Fruit fly (Drosophila melanogaster) whole organism, embryonic: ENCODE data around the gene Mbs.
A peak's percentile ranks its signal among the peaks of the same experiment; 100 is the strongest.

Experiments
- Atf6 ChIP-seq: fragments of 200-800 bp; sonication (Bioruptor generic); IDR thresholded peaks from 2 replicates; pipeline ENCODE4 v1.3.6; 2022; ENCODE audit warnings: missing biosample characterization, missing genetic modification characterization
- B-H2 ChIP-seq: fragments of 200-800 bp; sonication (Bioruptor generic); optimal IDR thresholded peaks from 2 replicates; lab custom pipeline; 2018; ENCODE audit warnings: missing biosample characterization, mild to moderate bottlenecking, missing genetic modification characterization
- BtbVII ChIP-seq: fragments of 200-800 bp; sonication (Bioruptor generic); optimal IDR thresholded peaks from 3 replicates; lab custom pipeline; 2017; ENCODE audit warnings: missing biosample characterization, mild to moderate bottlenecking, missing genetic modification characterization
- CG10959 ChIP-seq: fragments of 200-800 bp; sonication (Bioruptor generic); IDR thresholded peaks from 2 replicates; pipeline ENCODE4 v1.3.6; 2022; ENCODE audit warnings: missing biosample characterization, missing genetic modification characterization
- CG11696 ChIP-seq: fragments of 200-800 bp; sonication (Bioruptor generic); IDR thresholded peaks from 2 replicates; pipeline ENCODE4 v1.3.6; 2022; ENCODE audit warnings: missing biosample characterization, missing genetic modification characterization
- CG12299 ChIP-seq: fragments of 200-800 bp; sonication (Bioruptor generic); optimal IDR thresholded peaks from 2 replicates; lab custom pipeline; 2018; ENCODE audit warnings: missing biosample characterization, mild to moderate bottlenecking, missing genetic modification characterization
- CG15011 ChIP-seq: fragments of 200-800 bp; sonication (Bioruptor generic); optimal IDR thresholded peaks from 3 replicates; lab custom pipeline; 2018; ENCODE audit warnings: missing biosample characterization, mild to moderate bottlenecking, missing genetic modification characterization
- CG17186 ChIP-seq: fragments of 200-800 bp; sonication (Bioruptor generic); optimal IDR thresholded peaks from 3 replicates; lab custom pipeline; 2017; ENCODE audit warnings: missing biosample characterization, missing genetic modification reagents, missing genetic modification characterization
- CG31388 ChIP-seq: fragments of 200-800 bp; sonication (Bioruptor generic); optimal IDR thresholded peaks from 2 replicates; lab custom pipeline; 2016; ENCODE audit warnings: missing biosample characterization, missing genetic modification characterization
- CG4360 ChIP-seq: fragments of 200-800 bp; sonication (Bioruptor generic); IDR thresholded peaks from 2 replicates; pipeline ENCODE4 v1.3.6; 2022; ENCODE audit warnings: missing biosample characterization, missing genetic modification characterization
- CG6254 ChIP-seq: fragments of 200-800 bp; sonication (Bioruptor generic); optimal IDR thresholded peaks from 3 replicates; lab custom pipeline; 2017; ENCODE audit warnings: mild to moderate bottlenecking, missing biosample characterization, missing genetic modification reagents, missing genetic modification characterization
- CG7357 ChIP-seq: fragments of 200-800 bp; sonication (Bioruptor generic); IDR thresholded peaks from 3 replicates; pipeline ENCODE4 v1.3.6; 2022; ENCODE audit warnings: missing biosample characterization, missing genetic modification characterization
- CG7372 ChIP-seq: fragments of 200-800 bp; sonication (Bioruptor generic); IDR thresholded peaks from 2 replicates; pipeline ENCODE4 v1.3.6; 2022; ENCODE audit warnings: missing biosample characterization, missing genetic modification characterization
- CG7745 ChIP-seq: fragments of 200-800 bp; sonication (Bioruptor generic); optimal IDR thresholded peaks from 2 replicates; lab custom pipeline; 2018; ENCODE audit warnings: missing biosample characterization, mild to moderate bottlenecking, missing genetic modification characterization, moderate library complexity
- CG8281 ChIP-seq: fragments of 200-800 bp; sonication (Bioruptor generic); optimal IDR thresholded peaks from 2 replicates; lab custom pipeline; 2018; ENCODE audit warnings: missing biosample characterization, mild to moderate bottlenecking, missing genetic modification characterization, moderate library complexity
- CG8290 ChIP-seq, 3 experiments: fragments of 200-800 bp; sonication (Bioruptor generic); optimal IDR thresholded peaks; 2 replicates each; lab custom pipeline; 2016 to 2019; ENCODE audit warnings: missing biosample characterization in 3 of 3, missing genetic modification characterization in 3 of 3, mild to moderate bottlenecking in 2 of 3, moderate library complexity in 1 of 3
- CG8359 ChIP-seq: fragments of 200-800 bp; sonication (Bioruptor generic); optimal IDR thresholded peaks from 2 replicates; lab custom pipeline; 2017; ENCODE audit warnings: missing biosample characterization, mild to moderate bottlenecking, missing genetic modification characterization, borderline replicate concordance
- CG8388 ChIP-seq: fragments of 200-800 bp; sonication (Bioruptor generic); optimal IDR thresholded peaks from 2 replicates; lab custom pipeline; 2019; ENCODE audit warnings: missing biosample characterization, mild to moderate bottlenecking, missing genetic modification characterization, moderate library complexity
- CTCF ChIP-seq: fragments of 200-800 bp; sonication (Bioruptor generic); optimal IDR thresholded peaks from 2 replicates; lab custom pipeline; 2017; ENCODE audit warnings: missing biosample characterization, mild to moderate bottlenecking, missing genetic modification characterization, moderate library complexity
- Camta ChIP-seq: fragments of 200-800 bp; sonication (Bioruptor generic); optimal IDR thresholded peaks from 2 replicates; lab custom pipeline; 2016; ENCODE audit warnings: missing biosample characterization, missing genetic modification characterization
- HLH3B ChIP-seq: fragments of 200-800 bp; sonication (Bioruptor generic); IDR thresholded peaks from 2 replicates; pipeline ENCODE4 v1.3.6; 2022; ENCODE audit warnings: missing biosample characterization, missing genetic modification characterization
- HmgZ ChIP-seq: fragments of 200-800 bp; sonication (Bioruptor generic); optimal IDR thresholded peaks from 2 replicates; lab custom pipeline; 2018; ENCODE audit warnings: missing biosample characterization, mild to moderate bottlenecking, missing genetic modification characterization
- Hmx ChIP-seq: fragments of 200-800 bp; sonication (Bioruptor generic); optimal IDR thresholded peaks from 2 replicates; lab custom pipeline; 2016; ENCODE audit warnings: missing biosample characterization, missing genetic modification characterization
- Hr78 ChIP-seq, 2 experiments: fragments of 200-800 bp in 1 of 2; fragments of >200 bp in 1 of 2; sonication (Bioruptor generic) in 1 of 2; optimal IDR thresholded peaks; 2 replicates each; lab custom pipeline; 2017 to 2019; ENCODE audit warnings: missing biosample characterization in 2 of 2, missing genetic modification characterization in 2 of 2, mild to moderate bottlenecking in 1 of 2, moderate library complexity in 1 of 2
- Nf-YB ChIP-seq: fragments of 200-800 bp; sonication (Bioruptor generic); optimal IDR thresholded peaks from 3 replicates; lab custom pipeline; 2019; ENCODE audit warnings: missing biosample characterization, mild to moderate bottlenecking, missing genetic modification characterization, moderate library complexity
- Oaz ChIP-seq: fragments of 200-800 bp; sonication (Bioruptor generic); IDR thresholded peaks from 2 replicates; pipeline ENCODE4 v1.3.6; 2022; ENCODE audit warnings: missing biosample characterization, missing genetic modification characterization
- Six4 ChIP-seq: fragments of 200-800 bp; sonication (Bioruptor generic); optimal IDR thresholded peaks from 2 replicates; lab custom pipeline; 2016; ENCODE audit warnings: missing biosample characterization, missing genetic modification characterization
- Taf1 ChIP-seq: fragments of 200-800 bp; sonication (Bioruptor generic); IDR thresholded peaks from 2 replicates; pipeline ENCODE4 v1.3.6; 2022; ENCODE audit warnings: missing biosample characterization, missing genetic modification characterization
- ab ChIP-seq: fragments of 200-800 bp; sonication (Bioruptor generic); optimal IDR thresholded peaks from 2 replicates; lab custom pipeline; 2016; ENCODE audit warnings: missing biosample characterization, missing genetic modification characterization
- bowl ChIP-seq: fragments of 200-800 bp; sonication (Bioruptor generic); IDR thresholded peaks from 2 replicates; pipeline ENCODE4 v1.3.6; 2022; ENCODE audit warnings: missing biosample characterization, missing genetic modification characterization
- br ChIP-seq: fragments of >200 bp; optimal IDR thresholded peaks from 2 replicates; lab custom pipeline; 2017
- chm ChIP-seq: fragments of 200-800 bp; sonication (Bioruptor generic); IDR thresholded peaks from 2 replicates; pipeline ENCODE4 v1.3.6; 2022; ENCODE audit warnings: missing biosample characterization, missing genetic modification characterization
- chn ChIP-seq: fragments of 200-800 bp; sonication (Bioruptor generic); optimal IDR thresholded peaks from 2 replicates; lab custom pipeline; 2016; ENCODE audit warnings: missing biosample characterization, missing genetic modification characterization
- dpn ChIP-seq, 2 experiments: fragments of 200-800 bp; sonication (Bioruptor generic); optimal IDR thresholded peaks; 3 replicates each; lab custom pipeline; 2016; ENCODE audit warnings: missing biosample characterization in 2 of 2, missing genetic modification characterization in 2 of 2
- en ChIP-seq: fragments of 200-800 bp; sonication (Bioruptor generic); optimal IDR thresholded peaks from 2 replicates; lab custom pipeline; 2016; ENCODE audit warnings: missing biosample characterization, missing genetic modification characterization
- fd3F ChIP-seq: fragments of 200-800 bp; sonication (Bioruptor generic); optimal IDR thresholded peaks from 2 replicates; lab custom pipeline; 2018; ENCODE audit warnings: missing biosample characterization, mild to moderate bottlenecking, missing genetic modification characterization, moderate library complexity
- kni ChIP-seq: fragments of 200-800 bp; sonication (Bioruptor generic); optimal IDR thresholded peaks from 3 replicates; lab custom pipeline; 2017; ENCODE audit warnings: mild to moderate bottlenecking, missing biosample characterization, missing genetic modification reagents, missing genetic modification characterization
- lov ChIP-seq, 2 experiments: fragments of 200-800 bp in 1 of 2; fragments of >200 bp in 1 of 2; sonication (Bioruptor generic) in 1 of 2; IDR thresholded peaks in 1 of 2; optimal IDR thresholded peaks in 1 of 2; 2 replicates in 1 of 2; 3 replicates in 1 of 2; pipeline versions ENCODE4 v1.3.6 to Lab custom; 2017 to 2022; ENCODE audit warnings: missing biosample characterization in 1 of 2, missing genetic modification characterization in 1 of 2
- luna ChIP-seq: fragments of 200-800 bp; sonication (Bioruptor generic); optimal IDR thresholded peaks from 2 replicates; lab custom pipeline; 2016; ENCODE audit warnings: missing biosample characterization, missing genetic modification characterization
- nmo ChIP-seq: fragments of 200-800 bp; sonication (Bioruptor generic); optimal IDR thresholded peaks from 2 replicates; lab custom pipeline; 2018; ENCODE audit warnings: missing biosample characterization, mild to moderate bottlenecking, missing genetic modification characterization, moderate library complexity
- pros ChIP-seq: fragments of 200-800 bp; sonication (Bioruptor generic); optimal IDR thresholded peaks from 3 replicates; lab custom pipeline; 2019; ENCODE audit warnings: missing biosample characterization, mild to moderate bottlenecking, missing genetic modification characterization, moderate library complexity
- repo ChIP-seq: fragments of 200-800 bp; sonication (Bioruptor generic); optimal IDR thresholded peaks from 2 replicates; lab custom pipeline; 2016; ENCODE audit warnings: missing biosample characterization, missing genetic modification characterization
- sc ChIP-seq, 3 experiments: fragments of >200 bp in 2 of 3; fragments of 200-800 bp in 1 of 3; sonication (Bioruptor generic) in 1 of 3; optimal IDR thresholded peaks; 2 replicates in 2 of 3; 3 replicates in 1 of 3; lab custom pipeline; 2017; ENCODE audit warnings: mild to moderate bottlenecking in 1 of 3, missing biosample characterization in 1 of 3, missing genetic modification characterization in 1 of 3, missing genetic modification reagents in 1 of 3
- schlank ChIP-seq: fragments of 200-800 bp; sonication (Bioruptor generic); optimal IDR thresholded peaks from 2 replicates; lab custom pipeline; 2018; ENCODE audit warnings: missing biosample characterization, mild to moderate bottlenecking, missing genetic modification characterization
- seq ChIP-seq: fragments of 200-800 bp; sonication (Bioruptor generic); IDR thresholded peaks from 2 replicates; pipeline ENCODE4 v1.3.6; 2022; ENCODE audit warnings: missing biosample characterization, missing genetic modification characterization
- sisA ChIP-seq: fragments of 200-800 bp; sonication (Bioruptor generic); IDR thresholded peaks from 2 replicates; pipeline ENCODE4 v1.3.6; 2022; ENCODE audit warnings: missing biosample characterization, missing genetic modification characterization
- tll ChIP-seq, 2 experiments: fragments of 200-800 bp in 1 of 2; fragments of >200 bp in 1 of 2; sonication (Bioruptor generic) in 1 of 2; optimal IDR thresholded peaks; 2 replicates each; lab custom pipeline; 2017 to 2019; ENCODE audit warnings: missing biosample characterization in 2 of 2, missing genetic modification characterization in 2 of 2, mild to moderate bottlenecking in 1 of 2, moderate library complexity in 1 of 2
- vnd ChIP-seq: fragments of 200-800 bp; sonication (Bioruptor generic); IDR thresholded peaks from 3 replicates; pipeline ENCODE4 v1.3.6; 2022; ENCODE audit warnings: missing biosample characterization, missing genetic modification characterization; ENCODE audit not compliant: partially characterized antibody
- yki ChIP-seq: fragments of >200 bp; optimal IDR thresholded peaks from 3 replicates; lab custom pipeline; 2018
- zen ChIP-seq: fragments of 200-800 bp; sonication (Bioruptor generic); optimal IDR thresholded peaks from 3 replicates; lab custom pipeline; 2018; ENCODE audit warnings: missing biosample characterization, mild to moderate bottlenecking, missing genetic modification characterization, moderate library complexity

Mbs gene

DNA sequence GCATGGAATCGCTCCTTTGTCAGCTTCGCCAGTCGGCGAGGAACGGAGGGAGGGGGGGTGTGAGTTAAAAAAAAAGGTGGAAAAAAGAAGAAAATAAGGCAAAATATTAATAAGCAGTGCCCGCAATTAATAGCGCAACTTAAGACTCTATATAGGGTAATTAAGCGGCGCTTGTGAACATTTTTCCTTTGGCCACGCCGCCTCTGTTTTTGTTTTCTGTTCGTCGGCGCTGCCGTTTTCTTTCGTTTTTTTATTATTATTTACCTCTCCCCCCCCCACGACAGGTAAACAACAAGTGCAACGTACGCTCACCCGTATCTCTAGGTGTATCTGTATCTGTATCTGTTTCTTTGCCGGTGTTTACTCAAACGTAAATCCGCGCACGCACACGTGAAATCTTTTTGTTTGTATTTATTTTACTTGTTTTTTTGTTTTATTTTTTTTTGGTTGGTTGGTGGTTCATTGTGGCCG, 24.6 kb upstream of the Mbs start (continued):
- TF ChIP-seq HLH3B (GFP tag; lab: Robert Waterston, UW): peak; percentile 50; the same call in 1 of the 2 replicates
- peak in 1 of 2 experiments; percentile 11 for TF ChIP-seq Hr78 (GFP tag; optimal IDR thresholded peaks at IDR 0.05; lab: Kevin White, UChicago)
- peak; percentile 14 for TF ChIP-seq CG8281
- peak; percentile 6; the same call in 1 of the 2 replicates for TF ChIP-seq Oaz (GFP tag; lab: Robert Waterston, UW)
- no peak for TF ChIP-seq B-H2 (GFP tag; lab: Kevin White, UChicago)
- TF ChIP-seq CG11696: no peak
- TF ChIP-seq Hmx (GFP tag; lab: Kevin White, UChicago): no peak
- no peak for TF ChIP-seq Taf1
- TF ChIP-seq chm (GFP tag; lab: Robert Waterston, UW): no peak
- TF ChIP-seq CG8359: peak; percentile 59
- peak in 1 of 2 experiments; percentile 40 for TF ChIP-seq tll (GFP tag; optimal IDR thresholded peaks at IDR 0.05; lab: Kevin White, UChicago)
- TF ChIP-seq CG7745 (tag; lab: Kevin White, UChicago): no peak

dm6 chr3L:16028924-16029323, 22.8 kb upstream of the Mbs start:
- TF ChIP-seq CG8359 (no peak), pros (GFP tag; lab: Kevin White, UChicago) (no peak), Six4 (GFP tag; lab: Kevin White, UChicago) (no peak), lov (optimal IDR thresholded peaks at IDR 0.05; lab: Kevin White, UChicago) (no peak), lov (GFP tag; IDR thresholded peaks at IDR 0.05; lab: Robert Waterston, UW) (no peak), dpn (GFP tag; optimal IDR thresholded peaks at IDR 0.05; lab: Kevin White, UChicago) (no peak), vnd (no peak), CG6254 (no peak), fd3F (no peak), br (no peak), CG8290 (GFP tag; optimal IDR thresholded peaks at IDR 0.05; lab: Kevin White, UChicago) (no peak), CG8290 (tag; optimal IDR thresholded peaks at IDR 0.05; lab: Kevin White, UChicago) (no peak), chn (no peak), sc (optimal IDR thresholded peaks at IDR 0.05; lab: Kevin White, UChicago) (no peak), sc (GFP tag; optimal IDR thresholded peaks at IDR 0.05; lab: Kevin White, UChicago) (no peak), schlank (no peak), zen (tag; lab: Kevin White, UChicago) (no peak), CG7372 (GFP tag; lab: Robert Waterston, UW) (no peak), Nf-YB (GFP tag; lab: Kevin White, UChicago) (no peak), BtbVII (no peak), kni (GFP tag; lab: Kevin White, UChicago) (peak; percentile 1), sisA (GFP tag; lab: Robert Waterston, UW) (no peak), CG15011 (GFP tag; lab: Kevin White, UChicago) (no peak), seq (GFP tag; lab: Robert Waterston, UW) (no peak), CG10959 (no peak), HmgZ (tag; lab: Kevin White, UChicago) (no peak), CG8388 (GFP tag; lab: Kevin White, UChicago) (no peak), CG31388 (no peak), ab (no peak), CG7357 (GFP tag; lab: Robert Waterston, UW) (no peak), CG4360 (GFP tag; lab: Robert Waterston, UW) (no peak), CG12299 (tag; lab: Kevin White, UChicago) (no peak), luna (GFP tag; lab: Kevin White, UChicago) (no peak), Atf6 (GFP tag; lab: Robert Waterston, UW) (no peak), CTCF (no peak), yki (lab: Kevin White, UChicago) (peak; percentile 43), bowl (GFP tag; lab: Robert Waterston, UW) (no peak), repo (GFP tag; lab: Kevin White, UChicago) (no peak), Camta (GFP tag; lab: Kevin White, UChicago) (no peak), en (no peak), CG17186 (GFP tag; lab: Kevin White, UChicago) (no peak), nmo (GFP tag; lab: Kevin White, UChicago) (no peak)
